Fruit fly (Drosophila melanogaster): ENCODE measurements around the gene obst-H.

Gene obst-H

DNA sequence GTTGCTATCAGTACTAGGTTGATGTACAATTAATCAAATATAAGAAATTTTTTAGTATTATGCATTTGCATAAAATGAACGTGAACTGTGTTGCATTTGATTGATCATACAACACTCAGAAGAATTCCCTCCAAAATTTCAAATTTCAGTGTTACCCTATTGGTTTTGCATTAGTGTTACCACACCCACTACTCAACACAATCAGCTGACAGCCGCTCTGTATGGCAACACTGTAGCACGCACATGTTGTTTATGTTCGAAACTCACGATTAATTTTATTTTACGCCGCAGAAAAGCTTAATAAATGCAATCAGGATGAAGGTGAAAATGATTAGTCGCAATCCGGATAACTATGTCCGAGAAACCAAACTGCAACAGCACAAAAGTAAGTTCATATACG is 30.3 kb downstream of the obst-H start, which contains the start of gene CG7275 (continued):
- no peak for TF ChIP-seq CG10274 (GFP tag; optimal IDR thresholded peaks at IDR 0.05)
- TF ChIP-seq CG17829 (tag; optimal IDR thresholded peaks at IDR 0.05) = peak; percentile 9
- peak; percentile 2 for TF ChIP-seq CG2712 (tag; optimal IDR thresholded peaks at IDR 0.05)
- no peak for TF ChIP-seq ATbp (GFP tag; optimal IDR thresholded peaks at IDR 0.05)
- TF ChIP-seq bcd (GFP tag; optimal IDR thresholded peaks at IDR 0.05) = no peak
- TF ChIP-seq Gug (GFP tag; IDR thresholded peaks at IDR 0.05) = no peak
- no peak for TF ChIP-seq Fer3 (tag; optimal IDR thresholded peaks at IDR 0.05)
- TF ChIP-seq CG16779 (GFP tag; IDR thresholded peaks at IDR 0.05) = no peak
- no peak for TF ChIP-seq abd-A (tag; optimal IDR thresholded peaks at IDR 0.05)
- TF ChIP-seq Hmx (GFP tag; optimal IDR thresholded peaks at IDR 0.05) = no peak
- no peak for TF ChIP-seq ato (GFP tag; IDR thresholded peaks at IDR 0.05; ENCODE audit: partially characterized antibody)
- no peak for TF ChIP-seq CG6689 (GFP tag; IDR thresholded peaks at IDR 0.05)
- peak in 1 of 2 experiments; percentile 23 for TF ChIP-seq insv (GFP tag; optimal IDR thresholded peaks at IDR 0.05)
- no peak for TF ChIP-seq CG13296 (GFP tag; optimal IDR thresholded peaks at IDR 0.05)
- TF ChIP-seq emc (GFP tag; optimal IDR thresholded peaks at IDR 0.05) = no peak
- no peak for TF ChIP-seq CG3407 (GFP tag; optimal IDR thresholded peaks at IDR 0.05)
- no peak for TF ChIP-seq CG1024 (GFP tag; IDR thresholded peaks at IDR 0.05)
- TF ChIP-seq slou (GFP tag; optimal IDR thresholded peaks at IDR 0.05) = no peak
- TF ChIP-seq fd96Cb (tag; optimal IDR thresholded peaks at IDR 0.05) = no peak
- TF ChIP-seq CrebB (tag; optimal IDR thresholded peaks at IDR 0.05) = peak; percentile 12
- peak; percentile 39 for TF ChIP-seq nmo (GFP tag; optimal IDR thresholded peaks at IDR 0.05)
- no peak for TF ChIP-seq CG10979 (tag; optimal IDR thresholded peaks at IDR 0.05)
- TF ChIP-seq Hsf (GFP tag; optimal IDR thresholded peaks at IDR 0.05) = no peak
- TF ChIP-seq knrl (GFP tag; IDR thresholded peaks at IDR 0.05; ENCODE audit: partially characterized antibody) = peak; percentile 46; the same call in 2 of the 3 replicates
- TF ChIP-seq Bdp1 (GFP tag; optimal IDR thresholded peaks at IDR 0.05) = no peak
- TF ChIP-seq CG16813 (GFP tag; IDR thresholded peaks at IDR 0.05; ENCODE audit: partially characterized antibody) = peak; percentile 37; the same call in 2 of the 3 replicates
- no peak for TF ChIP-seq CG6854 (GFP tag; optimal IDR thresholded peaks at IDR 0.05)
- no peak for TF ChIP-seq CG2199 (GFP tag; IDR thresholded peaks at IDR 0.05)
- no peak for TF ChIP-seq CG12299 (tag; optimal IDR thresholded peaks at IDR 0.05)
- TF ChIP-seq Antp (GFP tag; optimal IDR thresholded peaks at IDR 0.05) = no peak
- TF ChIP-seq MBD-R2 (GFP tag; IDR thresholded peaks at IDR 0.05) = peak; percentile 91
- TF ChIP-seq CG18011 (GFP tag; optimal IDR thresholded peaks at IDR 0.05) = peak; percentile 67
- TF ChIP-seq CG4617 (GFP tag; optimal IDR thresholded peaks at IDR 0.05; ENCODE audit: borderline replicate concordance) = peak; percentile 41
- TF ChIP-seq Nf-YB (GFP tag; optimal IDR thresholded peaks at IDR 0.05) = no peak
- peak; percentile 85 for TF ChIP-seq Med (GFP tag)
- TF ChIP-seq Hr51 (GFP tag; optimal IDR thresholded peaks at IDR 0.05) = no peak
- TF ChIP-seq sens-2 (GFP tag; IDR thresholded peaks at IDR 0.05) = no peak
- TF ChIP-seq Aef1 (GFP tag; IDR thresholded peaks at IDR 0.05) = no peak
- TF ChIP-seq klu (GFP tag; IDR thresholded peaks at IDR 0.05) = no peak
- no peak for TF ChIP-seq CG2889 (GFP tag; IDR thresholded peaks at IDR 0.05)
- TF ChIP-seq CG7271 (tag; optimal IDR thresholded peaks at IDR 0.05) = no peak
- no peak for TF ChIP-seq Hr78 (GFP tag; optimal IDR thresholded peaks at IDR 0.05)
- no peak for TF ChIP-seq D (optimal IDR thresholded peaks at IDR 0.05)
- TF ChIP-seq D (GFP tag; optimal IDR thresholded peaks at IDR 0.05) = no peak
- TF ChIP-seq pros (GFP tag; optimal IDR thresholded peaks at IDR 0.05) = no peak
- peak; percentile 75 for TF ChIP-seq Ets97D (GFP tag; optimal IDR thresholded peaks at IDR 0.05)
- TF ChIP-seq Awh (GFP tag; IDR thresholded peaks at IDR 0.05) = no peak
- TF ChIP-seq chif (GFP tag; optimal IDR thresholded peaks at IDR 0.05) = no peak
- TF ChIP-seq CG3065 (GFP tag; optimal IDR thresholded peaks at IDR 0.05) = no peak
- TF ChIP-seq GATAe (GFP tag; conservative IDR thresholded peaks at IDR 0.05) = no peak
- TF ChIP-seq CG11247 (GFP tag; IDR thresholded peaks at IDR 0.05) = no peak

Data from whole organism, embryonic.